Fruit fly (Drosophila melanogaster): ENCODE results near the gene CG13123.

dm6 chr2L:9828867-9829266, 36.0 kb upstream of the CG13123 start:
- no peak for TF ChIP-seq Abd-B (GFP tag; optimal IDR thresholded peaks at IDR 0.05)
- TF ChIP-seq Jra (GFP tag; optimal IDR thresholded peaks at IDR 0.05) = peak; percentile 0
- peak; percentile 66 for TF ChIP-seq rgr (GFP tag; optimal IDR thresholded peaks at IDR 0.05)
- peak; percentile 44 for TF ChIP-seq OdsH (GFP tag; optimal IDR thresholded peaks at IDR 0.05)
- TF ChIP-seq lola (GFP tag; optimal IDR thresholded peaks at IDR 0.05) = no peak
- TF ChIP-seq ey (GFP tag; optimal IDR thresholded peaks at IDR 0.05) = peak; percentile 66
- no peak for TF ChIP-seq Dfd (GFP tag; optimal IDR thresholded peaks at IDR 0.05)
- no peak for TF ChIP-seq dl (GFP tag; optimal IDR thresholded peaks at IDR 0.05; ENCODE audit: insufficient read depth in 1 of 2, partially characterized antibody in 2 of 2)
- TF ChIP-seq Mio (GFP tag; optimal IDR thresholded peaks at IDR 0.05) = no peak
- peak; percentile 64 for TF ChIP-seq HLH106 (tag; optimal IDR thresholded peaks at IDR 0.05)
- TF ChIP-seq CrebA (GFP tag; optimal IDR thresholded peaks at IDR 0.05; ENCODE audit: borderline replicate concordance) = no peak
- no peak for TF ChIP-seq Hr83 (GFP tag; optimal IDR thresholded peaks at IDR 0.05; ENCODE audit: poor library complexity, severe bottlenecking)
